Worm (Caenorhabditis elegans): Measurements from ENCODE around the gene dyf-13.

The dyf-13 gene

ce11 chrII:7121762-7122292 is 49.3 kb downstream of the dyf-13 start, which contains the start of gene F10E7.2:
TSS of gene F10E7.2 (plus strand) at chrII:7122242.
- no peak for TF ChIP-seq tlp-1 (tag; optimal IDR thresholded peaks at IDR 0.05)

ce11 chrII:7119525-7119924 is 51.6 kb downstream of the dyf-13 start:
- TF ChIP-seq nhr-71 (tag; optimal IDR thresholded peaks at IDR 0.05) (no peak), lsy-2 (tag; optimal IDR thresholded peaks at IDR 0.05) (no peak), mab-9 (GFP tag; IDR thresholded peaks at IDR 0.05) (no peak), zip-4 (GFP tag; optimal IDR thresholded peaks at IDR 0.05) (no peak), ceh-90 (tag; optimal IDR thresholded peaks at IDR 0.05) (no peak), ces-1 (GFP tag; optimal IDR thresholded peaks at IDR 0.05) (no peak), efl-3 (GFP tag; optimal IDR thresholded peaks at IDR 0.05) (no peak), egl-27 (tag; optimal IDR thresholded peaks at IDR 0.05) (no peak), fkh-4 (tag; optimal IDR thresholded peaks at IDR 0.05; ENCODE audit: borderline replicate concordance) (no peak), nhr-11 (tag; optimal IDR thresholded peaks at IDR 0.05) (no peak), isw-1 (GFP tag; IDR thresholded peaks at IDR 0.05) (no peak), elt-3 (tag; optimal IDR thresholded peaks at IDR 0.05) (no peak)

All from whole organism, L1 larva.